Fruit fly (Drosophila melanogaster): ENCODE results near the gene CG43391.

The CG43391 gene

DNA sequence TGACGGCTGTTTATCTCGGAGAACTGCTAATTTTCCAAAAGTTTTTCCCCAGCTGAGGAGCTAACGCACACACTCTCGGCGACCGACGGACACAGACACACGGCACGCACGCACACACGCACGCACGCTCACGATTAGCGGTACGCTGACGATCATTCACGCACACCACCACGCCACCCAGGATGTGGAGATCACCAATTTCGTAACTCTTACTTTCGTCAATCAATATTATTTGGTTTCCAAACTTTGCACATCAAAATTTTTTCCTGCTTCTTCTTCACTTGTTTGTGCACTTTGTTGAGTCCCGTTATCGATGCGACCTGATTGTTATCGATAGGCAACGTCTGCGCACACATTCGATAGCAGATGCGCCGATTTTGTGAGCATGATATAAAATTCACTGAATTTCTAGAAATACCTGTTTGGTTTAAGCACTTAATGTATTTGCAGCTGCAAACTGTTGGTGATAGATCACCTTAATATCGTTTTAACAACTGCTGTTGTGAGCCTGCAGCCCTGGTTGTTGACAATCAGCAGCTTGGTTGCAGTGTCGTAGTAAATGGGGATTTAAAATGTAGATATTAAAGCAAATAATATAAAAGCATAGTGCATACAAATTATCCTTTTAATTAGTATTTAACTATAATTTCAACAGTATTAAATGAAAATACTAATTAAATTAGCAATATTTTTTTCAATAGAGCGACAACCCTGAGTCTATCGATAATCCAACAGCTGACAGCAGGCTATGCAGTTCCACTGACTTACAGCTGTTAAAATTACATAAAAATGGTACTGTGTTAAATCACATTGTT is 18.7 kb downstream of the CG43391 start, which contains the start of the genes CG7394 and Mob2 (continued):
- TF ChIP-seq ab (GFP tag; optimal IDR thresholded peaks at IDR 0.05) (no peak), sug (tag; optimal IDR thresholded peaks at IDR 0.05) (peak; percentile 88), CG12071 (GFP tag; optimal IDR thresholded peaks at IDR 0.05) (peak; percentile 73), oc (tag; optimal IDR thresholded peaks at IDR 0.05) (peak; percentile 76), CG12391 (tag; optimal IDR thresholded peaks at IDR 0.05) (peak; percentile 96), CG2678 (tag; optimal IDR thresholded peaks at IDR 0.05) (peak; percentile 92), tin (GFP tag; optimal IDR thresholded peaks at IDR 0.05) (peak; percentile 94), Gug (GFP tag; IDR thresholded peaks at IDR 0.05) (peak; percentile 87; the same call in 3 of the 4 replicates), CG14860 (GFP tag; IDR thresholded peaks at IDR 0.05; ENCODE audit: partially characterized antibody) (peak; percentile 83), sima (GFP tag; optimal IDR thresholded peaks at IDR 0.05) (peak; percentile 42), ato (GFP tag; IDR thresholded peaks at IDR 0.05; ENCODE audit: partially characterized antibody) (peak; percentile 62), Hr51 (GFP tag; optimal IDR thresholded peaks at IDR 0.05) (peak; percentile 88 to 92), Tbp (GFP tag; optimal IDR thresholded peaks at IDR 0.05) (no peak), Pdp1 (GFP tag; optimal IDR thresholded peaks at IDR 0.05) (peak; percentile 61 to 91), slou (GFP tag; optimal IDR thresholded peaks at IDR 0.05) (peak; percentile 88), CG3838 (GFP tag; optimal IDR thresholded peaks at IDR 0.05) (peak; percentile 70), Oli (tag; optimal IDR thresholded peaks at IDR 0.05) (peak; percentile 86), CG7556 (GFP tag; optimal IDR thresholded peaks at IDR 0.05) (peak; percentile 85), Bdp1 (GFP tag; optimal IDR thresholded peaks at IDR 0.05) (peak; percentile 80), CG9876 (GFP tag; optimal IDR thresholded peaks at IDR 0.05) (peak; percentile 58), HmgD (GFP tag; optimal IDR thresholded peaks at IDR 0.05) (peak; percentile 12), jigr1 (GFP tag; IDR thresholded peaks at IDR 0.05) (peak; percentile 53; the same call in 1 of the 3 replicates), vfl (GFP tag; optimal IDR thresholded peaks at IDR 0.05) (peak; percentile 55), NC2β (GFP tag; optimal IDR thresholded peaks at IDR 0.05) (peak; percentile 84), CG11456 (GFP tag; IDR thresholded peaks at IDR 0.05) (peak; percentile 93), CG7839 (tag; optimal IDR thresholded peaks at IDR 0.05) (peak; percentile 92), mirr (GFP tag; optimal IDR thresholded peaks at IDR 0.05) (peak; percentile 46), CG17912 (GFP tag; optimal IDR thresholded peaks at IDR 0.05) (peak; percentile 52), YL-1 (GFP tag; optimal IDR thresholded peaks at IDR 0.05) (peak; percentile 64), gsb (GFP tag; IDR thresholded peaks at IDR 0.05) (peak; percentile 85), CG6791 (GFP tag; IDR thresholded peaks at IDR 0.05; ENCODE audit: partially characterized antibody) (peak; percentile 86), CG6683 (GFP tag; optimal IDR thresholded peaks at IDR 0.05) (peak; percentile 63), gem (tag; optimal IDR thresholded peaks at IDR 0.05) (peak; percentile 94), CG10147 (GFP tag; optimal IDR thresholded peaks at IDR 0.05) (peak; percentile 51), maf-S (GFP tag; optimal IDR thresholded peaks at IDR 0.05) (no peak), Max (GFP tag; optimal IDR thresholded peaks at IDR 0.05) (peak; percentile 91), CG2116 (GFP tag; optimal IDR thresholded peaks at IDR 0.05) (peak; percentile 92), CG6254 (GFP tag; optimal IDR thresholded peaks at IDR 0.05) (peak; percentile 62), CG15073 (GFP tag; optimal IDR thresholded peaks at IDR 0.05) (peak; percentile 44), Atf-2 (GFP tag; optimal IDR thresholded peaks at IDR 0.05) (peak; percentile 53), CG8944 (GFP tag; optimal IDR thresholded peaks at IDR 0.05) (peak; percentile 64), Med (GFP tag) (peak; percentile 98), CG13775 (GFP tag; optimal IDR thresholded peaks at IDR 0.05) (peak; percentile 94), vvl (GFP tag; IDR thresholded peaks at IDR 0.05) (peak; percentile 94), zen2 (GFP tag; IDR thresholded peaks at IDR 0.05; ENCODE audit: partially characterized antibody) (no peak; the same call in 2 of the 3 replicates), CG2202 (tag; optimal IDR thresholded peaks at IDR 0.05) (peak; percentile 84), CG18764 (GFP tag; optimal IDR thresholded peaks at IDR 0.05) (peak; percentile 88), CG7372 (GFP tag; IDR thresholded peaks at IDR 0.05) (peak; percentile 90)
